Worm (Caenorhabditis elegans): ENCODE measurements around the gene sma-3.

DNA sequence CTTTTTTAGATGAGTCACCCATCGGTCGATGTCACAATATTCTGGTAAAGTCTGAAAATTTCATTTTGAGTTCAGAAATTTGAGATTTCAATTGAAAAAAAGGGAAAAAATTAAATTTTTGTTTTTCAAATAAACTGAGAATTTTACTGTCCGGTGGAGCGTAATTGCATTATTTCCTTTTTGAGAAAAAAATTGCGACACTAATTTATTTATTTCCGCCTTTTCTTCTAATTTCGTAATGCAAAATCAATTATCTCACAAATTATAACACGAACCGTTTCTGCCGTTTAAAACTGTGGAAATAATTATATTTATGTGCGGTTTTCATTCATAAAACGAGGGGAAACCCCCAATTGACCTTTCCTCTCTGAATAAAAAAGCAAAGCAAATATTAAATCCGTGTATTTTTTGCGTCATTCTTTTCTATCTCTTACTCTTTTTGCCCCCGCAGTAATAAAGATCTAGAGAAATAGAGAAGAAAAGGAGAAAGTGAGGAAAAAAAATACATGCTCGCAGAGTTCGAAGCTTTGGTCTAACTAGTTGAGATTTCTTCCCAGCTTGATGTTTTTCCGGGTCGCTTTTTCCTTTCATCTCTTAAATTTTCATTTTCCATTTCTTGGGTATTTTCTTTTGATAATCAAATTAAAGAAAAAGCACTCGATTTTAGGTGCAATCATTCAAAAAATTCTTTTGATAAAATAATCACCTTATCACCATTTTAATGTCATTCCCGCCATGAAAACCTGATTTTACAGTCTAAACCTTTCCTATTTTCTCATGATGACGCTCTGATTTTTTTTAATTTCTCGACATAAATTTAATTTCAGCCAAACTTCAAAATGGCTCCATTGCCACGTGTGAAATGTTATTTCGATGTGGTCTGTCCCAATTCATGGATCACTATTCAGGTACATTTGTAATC lies 39.5 kb upstream of the sma-3 start, which contains the start of the genes brc-2 and T07E3.3:
- TF ChIP-seq nhr-12 (tag; optimal IDR thresholded peaks at IDR 0.05), result no peak
- TF ChIP-seq skn-1 (tag; optimal IDR thresholded peaks at IDR 0.05), result no peak
- TF ChIP-seq unc-62 (GFP tag; optimal IDR thresholded peaks at IDR 0.05), result no peak
- TF ChIP-seq ama-1 (optimal IDR thresholded peaks at IDR 0.05), result no peak
- TF ChIP-seq ZK546.5 (tag; optimal IDR thresholded peaks at IDR 0.05), result no peak
- no peak for TF ChIP-seq lin-39 (tag; optimal IDR thresholded peaks at IDR 0.05)
- TF ChIP-seq unc-39 (tag; optimal IDR thresholded peaks at IDR 0.05), result no peak
- no peak for TF ChIP-seq nhr-6 (tag; optimal IDR thresholded peaks at IDR 0.05)

Data from whole organism, L2 larva.